Worm (Caenorhabditis elegans) whole organism, late embryonic: ENCODE data around the gene hrpk-2.

ENCODE experiments used
- K09A11.1 ChIP-seq: sonication (generic microtip); optimal IDR thresholded peaks from 2 replicates; lab custom pipeline; 2017; ENCODE audit warnings: antibody characterized with exemption, mild to moderate bottlenecking, missing genetic modification characterization, missing compliant biosample characterization; ENCODE audit not compliant: insufficient read depth
- ama-1 ChIP-seq: fragments of 150-350 bp; optimal IDR thresholded peaks from 2 replicates; lab custom pipeline; 2014
- ceh-2 ChIP-seq: sonication (generic microtip); optimal IDR thresholded peaks from 2 replicates; lab custom pipeline; 2016; ENCODE audit warnings: missing genotype, missing genetic modification characterization, missing compliant biosample characterization
- ceh-22 ChIP-seq: sonication (generic microtip); optimal IDR thresholded peaks from 2 replicates; lab custom pipeline; 2017; ENCODE audit warnings: missing biosample characterization, missing genetic modification characterization
- ceh-31 ChIP-seq: sonication (generic microtip); optimal IDR thresholded peaks from 2 replicates; lab custom pipeline; 2016; ENCODE audit warnings: missing genetic modification characterization, missing compliant biosample characterization
- ceh-34 ChIP-seq: sonication (generic microtip); optimal IDR thresholded peaks from 2 replicates; lab custom pipeline; 2016; ENCODE audit warnings: mild to moderate bottlenecking, missing genetic modification characterization, missing compliant biosample characterization
- ceh-48 ChIP-seq: sonication (generic microtip); optimal IDR thresholded peaks from 2 replicates; lab custom pipeline; 2016; ENCODE audit warnings: missing genetic modification characterization, inconsistent platforms, missing compliant biosample characterization
- ceh-6 ChIP-seq: fragments of 200-800 bp; sonication (Bioruptor generic); optimal IDR thresholded peaks from 2 replicates; lab custom pipeline; 2018; ENCODE audit warnings: mild to moderate bottlenecking, missing genetic modification characterization, missing compliant biosample characterization
- dmd-4 ChIP-seq: sonication (generic microtip); optimal IDR thresholded peaks from 2 replicates; lab custom pipeline; 2016; ENCODE audit warnings: borderline replicate concordance, missing genetic modification characterization, missing compliant biosample characterization
- elt-2 ChIP-seq: sonication (generic microtip); optimal IDR thresholded peaks from 2 replicates; lab custom pipeline; 2016; ENCODE audit warnings: missing genetic modification reagents, missing genetic modification characterization, missing compliant biosample characterization
- elt-4 ChIP-seq: sonication (generic microtip); optimal IDR thresholded peaks from 2 replicates; lab custom pipeline; 2016; ENCODE audit warnings: missing genetic modification characterization, missing compliant biosample characterization
- ets-4 ChIP-seq: sonication (generic microtip); optimal IDR thresholded peaks from 2 replicates; lab custom pipeline; 2016; ENCODE audit warnings: missing genetic modification characterization, missing compliant biosample characterization
- eyg-1 ChIP-seq: sonication (generic microtip); optimal IDR thresholded peaks from 2 replicates; lab custom pipeline; 2016; ENCODE audit warnings: missing genotype, missing genetic modification characterization, missing compliant biosample characterization
- fax-1 ChIP-seq: sonication (generic microtip); optimal IDR thresholded peaks from 2 replicates; lab custom pipeline; 2016; ENCODE audit warnings: missing genotype, missing genetic modification characterization, missing compliant biosample characterization
- fkh-6 ChIP-seq: sonication (generic microtip); optimal IDR thresholded peaks from 2 replicates; lab custom pipeline; 2016; ENCODE audit warnings: missing genetic modification characterization, missing compliant biosample characterization
- hlh-15 ChIP-seq: sonication (generic microtip); optimal IDR thresholded peaks from 2 replicates; lab custom pipeline; 2016; ENCODE audit warnings: missing genetic modification characterization, missing compliant biosample characterization
- hlh-30 ChIP-seq: sonication (generic microtip); optimal IDR thresholded peaks from 2 replicates; lab custom pipeline; 2017; ENCODE audit warnings: antibody characterized with exemption, missing genetic modification characterization, missing compliant biosample characterization; ENCODE audit not compliant: insufficient read depth
- nfya-1 ChIP-seq: sonication (generic microtip); optimal IDR thresholded peaks from 2 replicates; lab custom pipeline; 2017; ENCODE audit warnings: missing genetic modification characterization, mild to moderate bottlenecking, missing compliant biosample characterization, antibody characterized with exemption, moderate library complexity
- odd-2 ChIP-seq: sonication (generic microtip); optimal IDR thresholded peaks from 2 replicates; lab custom pipeline; 2017; ENCODE audit warnings: antibody characterized with exemption, mild to moderate bottlenecking, missing genetic modification characterization, missing compliant biosample characterization
- pax-1 ChIP-seq: fragments of 150-350 bp; optimal IDR thresholded peaks from 2 replicates; lab custom pipeline; 2014; ENCODE audit warnings: missing biosample characterization, missing genetic modification characterization
- pqm-1 ChIP-seq: sonication (generic microtip); optimal IDR thresholded peaks from 2 replicates; lab custom pipeline; 2016; ENCODE audit warnings: missing genetic modification characterization, missing compliant biosample characterization
- rnt-1 ChIP-seq: sonication (generic microtip); optimal IDR thresholded peaks from 2 replicates; lab custom pipeline; 2016; ENCODE audit warnings: missing genetic modification characterization, missing compliant biosample characterization
- sdc-2 ChIP-seq: sonication (generic microtip); optimal IDR thresholded peaks from 2 replicates; lab custom pipeline; 2016; ENCODE audit warnings: missing genotype, missing genetic modification characterization, missing compliant biosample characterization
- sox-2 ChIP-seq: fragments of 200-800 bp; sonication (Bioruptor generic); IDR thresholded peaks from 2 replicates; pipeline ENCODE4 v1.3.6; 2022; ENCODE audit warnings: missing genetic modification reagents, missing genetic modification characterization, missing compliant biosample characterization
- syd-9 ChIP-seq: sonication (generic microtip); optimal IDR thresholded peaks from 2 replicates; lab custom pipeline; 2016; ENCODE audit warnings: mild to moderate bottlenecking, missing genetic modification characterization, moderate library complexity, missing compliant biosample characterization
- tbx-7 ChIP-seq: sonication (generic microtip); optimal IDR thresholded peaks from 2 replicates; lab custom pipeline; 2016; ENCODE audit warnings: missing genotype, missing genetic modification characterization, missing compliant biosample characterization
- unc-42 ChIP-seq: sonication (generic microtip); optimal IDR thresholded peaks from 2 replicates; lab custom pipeline; 2016; ENCODE audit warnings: missing genotype, missing genetic modification characterization, missing compliant biosample characterization
- unc-55 ChIP-seq: sonication (generic microtip); optimal IDR thresholded peaks from 2 replicates; lab custom pipeline; 2017; ENCODE audit warnings: missing biosample characterization, missing genetic modification reagents, missing genetic modification characterization
- unc-86 ChIP-seq: sonication (generic microtip); optimal IDR thresholded peaks from 2 replicates; lab custom pipeline; 2016; ENCODE audit warnings: missing genetic modification characterization, missing compliant biosample characterization
- zip-5 ChIP-seq: sonication (generic microtip); optimal IDR thresholded peaks from 2 replicates; lab custom pipeline; 2016; ENCODE audit warnings: missing genetic modification characterization, missing compliant biosample characterization

The hrpk-2 gene

DNA sequence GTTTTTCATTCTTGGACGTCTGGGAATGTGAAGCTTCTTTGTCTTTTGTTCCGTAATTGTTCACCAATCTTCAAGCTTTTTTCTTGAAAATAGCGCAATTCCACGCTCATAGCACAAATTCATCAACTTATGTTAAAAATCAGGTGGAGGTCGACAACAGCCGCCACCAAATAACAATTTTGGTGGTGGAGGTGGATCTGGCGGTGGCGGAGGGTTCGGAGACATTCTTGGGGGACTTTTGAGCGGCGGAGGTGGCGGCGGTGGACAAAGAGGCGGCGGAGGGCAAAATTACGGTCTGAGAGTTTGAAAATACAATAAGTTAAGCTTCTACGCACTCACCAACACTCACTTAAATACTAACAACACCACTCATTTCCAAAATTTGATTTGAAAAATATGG, 5.0 kb upstream of the hrpk-2 start:
- TF ChIP-seq syd-9 (tag; lab: Kevin White, UChicago) = no peak

- TF ChIP-seq dmd-4 (tag; lab: Kevin White, UChicago) = no peak
- no peak for TF ChIP-seq fkh-6
- TF ChIP-seq elt-2 (tag; lab: Kevin White, UChicago) = no peak
- TF ChIP-seq sox-2 (GFP tag; lab: Robert Waterston, UW) = no peak
Measured at ce11 chrIII:7996353-7996752, 9.4 kb downstream of the hrpk-2 start, which contains the start of gene npr-17. npr-17 (minus strand) TSS chrIII:7996453.

- TF ChIP-seq ama-1 (lab: Kevin White, UChicago) (no peak), ets-4 (tag; lab: Kevin White, UChicago) (no peak), pqm-1 (no peak), ceh-22 (tag; lab: Kevin White, UChicago) (no peak), K09A11.1 (tag; lab: Kevin White, UChicago) (no peak)
Measured at ce11 chrIII:7997447-7998046, 10.6 kb downstream of the hrpk-2 start.

- TF ChIP-seq elt-4 (tag; lab: Kevin White, UChicago) (no peak), zip-5 (tag; lab: Kevin White, UChicago) (no peak), ceh-34 (no peak)
Measured at ce11 chrIII:8001557-8001956, 14.6 kb downstream of the hrpk-2 start.

- TF ChIP-seq sdc-2 (tag; lab: Kevin White, UChicago) (no peak), elt-2 (tag; lab: Kevin White, UChicago) (no peak), fax-1 (tag; lab: Kevin White, UChicago) (no peak), odd-2 (tag; lab: Kevin White, UChicago) (no peak), rnt-1 (no peak), nfya-1 (no peak), hlh-15 (tag; lab: Kevin White, UChicago) (no peak), ceh-6 (GFP tag; lab: Kevin White, UChicago) (no peak), dmd-4 (tag; lab: Kevin White, UChicago) (no peak), eyg-1 (tag; lab: Kevin White, UChicago) (no peak), pax-1 (no peak), unc-42 (tag; lab: Kevin White, UChicago) (no peak), ceh-2 (tag; lab: Kevin White, UChicago) (no peak), tbx-7 (tag; lab: Kevin White, UChicago) (no peak), ceh-48 (tag; lab: Kevin White, UChicago) (no peak), unc-86 (tag; lab: Kevin White, UChicago) (no peak)
Measured at ce11 chrIII:8004091-8004490, 17.2 kb downstream of the hrpk-2 start, which contains the start of gene C06G4.6. C06G4.6 (plus strand) TSS chrIII:8004391.

DNA sequence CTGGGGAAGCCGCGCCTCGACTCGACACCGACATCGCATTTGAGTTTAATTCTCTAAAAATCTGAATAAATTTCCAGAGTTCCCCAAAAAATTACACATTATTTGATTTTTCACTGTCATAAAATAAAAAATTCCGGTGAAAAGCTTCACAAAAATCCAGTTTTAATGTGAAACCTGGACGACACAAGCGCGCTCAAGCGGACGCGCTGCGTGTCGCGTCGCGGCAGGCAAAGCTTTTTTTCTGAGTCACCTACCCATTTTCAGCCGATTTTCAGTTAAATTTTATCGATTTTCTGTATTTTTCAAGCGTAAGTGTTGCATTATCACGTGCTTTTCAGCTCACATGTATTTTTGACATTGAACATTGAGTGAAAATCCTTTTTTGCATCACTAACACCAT, 22.8 kb downstream of the hrpk-2 start, which contains the start of gene cit-1.1:
Gene cit-1.1 (minus strand): TSS at position 53 of the 400 bp plus-strand sequence.
- TF ChIP-seq hlh-30 (tag; lab: Kevin White, UChicago) (peak; percentile 22), ceh-31 (tag; lab: Kevin White, UChicago) (no peak)
- TF ChIP-seq, all 69 proteins: peak for 1

- TF ChIP-seq unc-55 (GFP tag; lab: Kevin White, UChicago) (no peak), ceh-48 (tag; lab: Kevin White, UChicago) (peak; percentile 11)
Measured at ce11 chrIII:8010260-8010822, 23.4 kb downstream of the hrpk-2 start, which contains the start of gene cit-1.2. cit-1.2 (plus strand) TSS chrIII:8010772.
